Worm (Caenorhabditis elegans) whole organism, L4/young adult: ENCODE results near the gene AC7.3.

Experiments used
- W03F9.2 ChIP-seq: fragments of 150-350 bp; optimal IDR thresholded peaks from 2 replicates; lab custom pipeline; 2014; ENCODE audit warnings: missing biosample characterization, missing genetic modification characterization
- him-1 ChIP-seq: sonication (generic microtip); optimal IDR thresholded peaks from 2 replicates; lab custom pipeline; 2016; ENCODE audit warnings: missing genotype, missing genetic modification reagents, missing genetic modification characterization, missing compliant biosample characterization

- TF ChIP-seq him-1 (tag; lab: Kevin White, UChicago) (no peak), W03F9.2 (tag; lab: Kevin White, UChicago) (no peak)
Measured at ce11 chrIV:5083832-5084231, 27.8 kb upstream of the AC7.3 start.
